Fruit fly (Drosophila melanogaster) Kc167 (cell line): ENCODE results near the gene CG12011.

Experiments
- Myc ChIP-seq: fragments of >200 bp; optimal IDR thresholded peaks from 2 replicates; lab custom pipeline; 2017; ENCODE audit warnings: missing external identifiers
- Sin3A ChIP-seq: fragments of >200 bp; optimal IDR thresholded peaks from 2 replicates; lab custom pipeline; 2018; ENCODE audit warnings: missing external identifiers
- h ChIP-seq: fragments of >200 bp; optimal IDR thresholded peaks from 3 replicates; lab custom pipeline; 2018; ENCODE audit warnings: missing external identifiers
- insv ChIP-seq: fragments of >200 bp; optimal IDR thresholded peaks from 3 replicates; lab custom pipeline; 2018; ENCODE audit warnings: missing external identifiers
- psq ChIP-seq: fragments of >200 bp; optimal IDR thresholded peaks from 2 replicates; lab custom pipeline; 2017; ENCODE audit warnings: missing external identifiers
- ttk ChIP-seq: sonication (Bioruptor generic); optimal IDR thresholded peaks from 2 replicates; lab custom pipeline; 2017; ENCODE audit warnings: missing external identifiers

DNA sequence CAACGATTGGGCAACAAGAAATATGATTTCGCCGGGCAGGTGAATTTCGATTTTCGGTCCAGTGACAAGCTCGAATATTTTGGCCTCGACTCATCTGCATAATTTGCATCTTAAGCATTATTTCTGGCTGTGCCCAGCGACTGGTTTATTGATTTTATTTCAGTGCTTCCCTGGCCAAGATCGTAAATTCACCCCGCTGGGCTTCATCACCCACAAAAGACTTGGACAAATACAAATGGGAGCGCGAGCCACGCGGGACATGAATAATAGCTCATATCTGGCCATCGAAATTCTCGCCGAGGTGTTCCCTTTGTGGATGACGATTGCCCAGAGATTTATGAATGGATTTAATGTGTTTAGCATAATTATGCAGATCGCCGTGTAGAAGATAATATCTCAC lies 19.2 kb upstream of the CG12011 start:
- TF ChIP-seq Sin3A (lab: Kevin White, UChicago), result no peak
- TF ChIP-seq ttk (lab: Kevin White, UChicago), result no peak
- no peak for TF ChIP-seq psq (lab: Kevin White, UChicago)
- no peak for TF ChIP-seq insv (lab: Kevin White, UChicago)
- no peak for TF ChIP-seq h
- TF ChIP-seq Myc, result no peak
